Worm (Caenorhabditis elegans): Measurements from ENCODE around the gene W02F12.2.

The W02F12.2 gene

DNA sequence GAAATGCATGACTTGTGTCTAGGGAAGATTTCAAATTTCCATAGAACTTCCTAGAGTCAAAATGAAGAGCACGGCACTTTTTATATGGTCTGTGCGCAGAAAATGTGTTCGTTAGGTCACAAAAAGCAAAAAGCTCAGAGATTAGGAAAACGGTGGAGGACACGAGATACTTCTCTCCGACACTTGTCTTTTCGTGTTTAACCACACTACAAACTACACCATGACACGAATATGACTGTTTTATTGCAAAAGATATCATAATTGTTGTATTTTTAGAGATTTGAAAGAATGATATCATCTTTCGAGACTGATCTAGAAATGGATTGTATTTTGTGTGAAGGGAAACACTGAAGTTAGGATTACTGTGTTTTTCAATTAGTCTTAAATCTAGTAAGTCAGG lies 1.6 kb upstream of the W02F12.2 start:
- no peak for TF ChIP-seq alr-1 (tag; optimal IDR thresholded peaks at IDR 0.05; ENCODE audit: borderline replicate concordance)
- no peak for TF ChIP-seq C34B4.2 (tag; optimal IDR thresholded peaks at IDR 0.05)
- TF ChIP-seq nhr-28 (tag; optimal IDR thresholded peaks at IDR 0.05), result no peak
- TF ChIP-seq nhr-85 (tag), result peak; percentile 25
- peak; percentile 18 for TF ChIP-seq nhr-20 (tag; optimal IDR thresholded peaks at IDR 0.05)

DNA sequence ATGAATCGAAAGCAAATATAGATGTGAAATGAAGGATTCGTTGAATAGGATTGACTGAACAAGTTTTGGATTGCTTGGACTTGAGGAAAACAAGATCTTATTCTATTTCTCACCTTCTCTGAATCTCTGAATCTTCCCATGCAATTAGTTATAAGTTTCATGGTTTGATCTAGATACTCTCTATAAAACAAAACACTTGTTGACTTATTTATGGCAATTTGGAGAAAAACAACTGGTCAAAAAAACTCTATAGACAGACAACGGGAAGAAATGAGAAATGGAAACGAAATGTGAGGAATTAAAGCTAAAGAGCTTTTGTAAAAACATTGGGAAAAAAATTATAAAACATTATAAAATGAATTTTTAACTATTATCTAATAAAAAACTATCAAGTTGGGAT lies 2.8 kb downstream of the W02F12.2 start, which contains the start of gene W02F12.8:
Gene W02F12.8 (minus strand): TSS at position 101 of the 400 bp plus-strand sequence.
- TF ChIP-seq blmp-1 (tag; optimal IDR thresholded peaks at IDR 0.05) (peak; percentile 8), nhr-77 (tag; optimal IDR thresholded peaks at IDR 0.05) (no peak)

DNA sequence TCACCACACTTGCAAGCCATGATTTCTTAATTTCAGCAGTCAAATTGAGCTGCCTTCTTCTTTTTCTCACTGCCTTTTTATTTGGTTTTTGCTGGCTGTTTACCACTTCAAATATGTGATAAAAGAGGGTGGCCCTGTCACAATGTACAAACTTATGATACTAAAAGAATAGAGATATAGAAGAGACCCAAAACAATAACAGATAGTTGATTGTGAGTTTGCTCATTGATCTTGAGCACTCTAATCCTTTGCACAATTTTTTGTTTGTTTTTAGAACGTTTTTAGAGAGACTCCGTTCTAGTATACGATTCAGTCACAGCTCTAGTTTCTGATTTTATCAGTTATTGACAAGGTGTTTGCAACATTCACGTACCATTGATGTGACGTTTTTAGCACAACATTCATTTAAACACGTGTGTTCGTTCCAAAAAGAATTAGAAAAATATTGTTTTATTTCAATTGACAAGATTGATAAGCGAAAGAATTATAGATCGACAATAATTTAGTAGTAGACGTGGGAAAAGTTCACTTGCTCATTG lies 5.6 kb downstream of the W02F12.2 start, which contains the start of gene mtl-1:
Gene mtl-1 (minus strand): TSS at position 51 of the 539 bp plus-strand sequence.
- TF ChIP-seq ceh-8 (GFP tag; optimal IDR thresholded peaks at IDR 0.05), result no peak
- TF ChIP-seq efl-1 (optimal IDR thresholded peaks at IDR 0.05), result no peak
- TF ChIP-seq efl-1 (GFP tag; optimal IDR thresholded peaks at IDR 0.05 in 1 of 2), result peak in 1 of 2 experiments; percentile 39
- TF ChIP-seq elt-2 (tag; optimal IDR thresholded peaks at IDR 0.05), result peak; percentile 53
- TF ChIP-seq fkh-8 (tag; optimal IDR thresholded peaks at IDR 0.05), result no peak
- TF ChIP-seq pag-3 (tag; optimal IDR thresholded peaks at IDR 0.05; ENCODE audit: borderline replicate concordance, insufficient read depth), result no peak
- TF ChIP-seq nhr-77 (tag; optimal IDR thresholded peaks at IDR 0.05), result no peak
- no peak for TF ChIP-seq grh-1 (GFP tag; IDR thresholded peaks at IDR 0.05)

DNA sequence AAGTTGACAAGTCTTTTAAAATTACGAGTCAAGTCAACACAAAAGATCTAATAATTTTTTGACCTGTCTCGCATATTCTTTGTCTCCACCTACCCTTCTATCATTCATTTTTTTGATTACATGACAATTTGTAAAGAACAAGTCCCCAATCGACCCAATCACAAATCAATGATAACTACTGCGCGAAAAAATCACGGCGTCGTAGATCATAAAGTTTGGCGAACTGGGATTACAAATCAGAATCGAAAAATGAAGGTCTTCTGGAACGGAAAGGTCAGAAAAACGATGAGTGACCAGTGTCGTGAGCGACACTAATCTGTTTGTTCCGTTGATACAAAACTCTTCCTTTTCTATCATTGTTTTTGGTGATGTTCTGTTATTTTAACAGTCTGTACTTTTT lies 7.4 kb downstream of the W02F12.2 start:
- TF ChIP-seq nhr-76 (tag; optimal IDR thresholded peaks at IDR 0.05) (no peak), efl-3 (GFP tag; optimal IDR thresholded peaks at IDR 0.05) (no peak), aha-1 (tag; optimal IDR thresholded peaks at IDR 0.05) (no peak), sptf-1 (tag; optimal IDR thresholded peaks at IDR 0.05) (no peak), blmp-1 (tag; optimal IDR thresholded peaks at IDR 0.05) (peak; percentile 22), C34B4.2 (tag; optimal IDR thresholded peaks at IDR 0.05) (no peak), snu-23 (GFP tag; optimal IDR thresholded peaks at IDR 0.05) (no peak), nhr-20 (tag; optimal IDR thresholded peaks at IDR 0.05) (no peak), xbp-1 (tag; optimal IDR thresholded peaks at IDR 0.05) (no peak), elt-3 (tag; optimal IDR thresholded peaks at IDR 0.05) (peak in 1 of 6 experiments; percentile 7), F16B12.6 (tag; optimal IDR thresholded peaks at IDR 0.05) (no peak), lir-3 (tag; optimal IDR thresholded peaks at IDR 0.05; ENCODE audit: poor library complexity) (no peak)

DNA sequence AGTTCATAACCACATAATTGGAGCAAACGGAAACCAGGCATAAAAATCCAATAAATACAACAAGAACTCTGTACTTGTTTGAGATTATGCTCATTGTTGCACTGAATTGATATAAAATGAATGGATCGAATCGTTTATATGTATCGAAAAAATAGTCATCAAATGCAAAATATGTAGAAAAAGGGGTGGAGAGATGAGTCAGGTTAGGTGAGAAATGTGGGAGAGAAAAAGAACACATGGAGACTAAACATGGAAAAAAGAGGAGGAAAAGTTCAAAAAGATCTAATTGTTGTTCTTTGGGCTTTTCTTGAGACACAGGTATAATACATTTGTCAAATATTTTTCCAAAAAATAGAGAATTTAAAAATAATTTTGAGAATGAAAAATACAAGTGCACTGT lies 9.1 kb downstream of the W02F12.2 start, which contains the start of gene K11G9.5:
Gene K11G9.5 (minus strand): TSS at position 101 of the 400 bp plus-strand sequence.
- TF ChIP-seq rnt-1 (tag; optimal IDR thresholded peaks at IDR 0.05) (no peak), efl-1 (optimal IDR thresholded peaks at IDR 0.05) (no peak), efl-1 (GFP tag; optimal IDR thresholded peaks at IDR 0.05 in 1 of 2) (peak in 1 of 2 experiments; percentile 52), ceh-63 (GFP tag; optimal IDR thresholded peaks at IDR 0.05) (no peak), aha-1 (tag; optimal IDR thresholded peaks at IDR 0.05) (no peak)

DNA sequence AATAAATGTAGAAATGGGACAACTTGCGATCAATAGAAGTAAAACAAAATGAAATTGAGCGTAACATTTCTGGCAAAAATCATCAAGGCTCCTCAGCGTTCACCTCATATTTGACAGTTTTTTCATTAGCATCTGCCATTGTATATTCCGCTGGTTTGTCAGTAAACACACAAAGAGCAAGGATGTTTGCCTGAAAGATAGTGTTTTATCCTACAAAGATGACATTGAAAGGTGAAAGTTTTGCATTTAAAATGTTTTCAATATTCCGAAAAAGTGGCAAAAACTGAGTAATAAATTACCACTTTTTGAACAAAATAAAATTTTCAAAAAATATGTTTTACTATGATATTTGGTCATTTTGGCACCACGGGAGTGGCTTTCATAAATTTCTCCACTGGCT lies 11.5 kb downstream of the W02F12.2 start:
- TF ChIP-seq isw-1 (GFP tag; IDR thresholded peaks at IDR 0.05), result no peak
- TF ChIP-seq ztf-4 (tag; optimal IDR thresholded peaks at IDR 0.05), result no peak
- no peak for TF ChIP-seq F16B12.6 (tag; optimal IDR thresholded peaks at IDR 0.05)
- TF ChIP-seq rnt-1 (tag; optimal IDR thresholded peaks at IDR 0.05), result no peak
- TF ChIP-seq aha-1 (tag; optimal IDR thresholded peaks at IDR 0.05), result no peak
- no peak for TF ChIP-seq Y116A8C.19 (tag; optimal IDR thresholded peaks at IDR 0.05; ENCODE audit: borderline replicate concordance)
- no peak for TF ChIP-seq swsn-7 (tag; optimal IDR thresholded peaks at IDR 0.05)
- TF ChIP-seq nhr-20 (tag; optimal IDR thresholded peaks at IDR 0.05), result no peak
- TF ChIP-seq pag-3 (tag; optimal IDR thresholded peaks at IDR 0.05; ENCODE audit: borderline replicate concordance, insufficient read depth), result no peak
- no peak for TF ChIP-seq sox-4 (tag; optimal IDR thresholded peaks at IDR 0.05)
- no peak for TF ChIP-seq grh-1 (GFP tag; IDR thresholded peaks at IDR 0.05)
- TF ChIP-seq mab-9 (GFP tag; IDR thresholded peaks at IDR 0.05), result no peak
- no peak for TF ChIP-seq unc-98 (GFP tag; IDR thresholded peaks at IDR 0.05)

All from whole organism, L1 larva.